Fruit fly (Drosophila melanogaster): ENCODE results near the gene vri.

DNA sequence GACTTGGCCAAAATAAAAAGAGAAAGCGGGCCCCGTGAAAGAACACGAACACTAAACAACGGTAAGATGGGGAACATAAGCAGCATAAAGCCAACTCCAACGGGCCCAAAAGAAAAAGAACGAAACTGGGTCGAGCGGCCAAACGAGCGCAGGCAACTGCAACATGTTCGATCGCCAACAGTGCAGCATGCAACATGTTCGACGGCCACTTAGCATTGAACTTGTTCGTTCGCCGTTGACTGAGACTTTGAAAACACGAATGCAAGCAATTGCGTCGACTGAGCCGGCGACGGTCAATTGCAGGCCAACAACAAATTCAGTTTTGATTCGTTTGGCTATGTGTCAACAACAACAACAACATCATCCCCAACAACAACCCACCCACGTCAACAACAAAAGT lies at the start of gene vri:
- no peak for TF ChIP-seq CG6276 (GFP tag; optimal IDR thresholded peaks at IDR 0.05)
- no peak for TF ChIP-seq acj6 (GFP tag; optimal IDR thresholded peaks at IDR 0.05)
- no peak for TF ChIP-seq esn (GFP tag; optimal IDR thresholded peaks at IDR 0.05)
- TF ChIP-seq CG9139 (GFP tag; optimal IDR thresholded peaks at IDR 0.05): no peak
- no peak for TF ChIP-seq CG16779 (tag; optimal IDR thresholded peaks at IDR 0.05)
- TF ChIP-seq CG11762 (GFP tag; optimal IDR thresholded peaks at IDR 0.05; ENCODE audit: insufficient read depth): no peak
- no peak for TF ChIP-seq CG7368 (GFP tag; optimal IDR thresholded peaks at IDR 0.05)
- TF ChIP-seq Sox14 (GFP tag; optimal IDR thresholded peaks at IDR 0.05): no peak
